Fruit fly (Drosophila melanogaster): ENCODE results near the gene drd.

drd gene

dm6 chrX:15084580-15085138 is 40.9 kb upstream of the drd start, which contains the start of gene Cox17 (continued):
- TF ChIP-seq jumu (GFP tag; optimal IDR thresholded peaks at IDR 0.05) (peak; percentile 49), onecut (GFP tag; IDR thresholded peaks at IDR 0.05) (peak; percentile 86), jigr1 (GFP tag; IDR thresholded peaks at IDR 0.05) (peak; percentile 68; the same call in 1 of the 3 replicates), CG7963 (GFP tag; IDR thresholded peaks at IDR 0.05; ENCODE audit: partially characterized antibody) (peak; percentile 47; the same call in 1 of the 3 replicates), twi (tag; optimal IDR thresholded peaks at IDR 0.05) (peak; percentile 75), Med (GFP tag) (peak; percentile 87), trem (tag; optimal IDR thresholded peaks at IDR 0.05) (peak; percentile 89), sens (GFP tag) (peak; percentile 95), CG9609 (GFP tag; optimal IDR thresholded peaks at IDR 0.05) (peak; percentile 57), Xbp1 (GFP tag; optimal IDR thresholded peaks at IDR 0.05) (peak; percentile 86), nmo (GFP tag; optimal IDR thresholded peaks at IDR 0.05) (peak; percentile 91), abd-A (tag; optimal IDR thresholded peaks at IDR 0.05) (peak; percentile 56), fd64A (GFP tag; optimal IDR thresholded peaks at IDR 0.05) (no peak), insv (GFP tag; optimal IDR thresholded peaks at IDR 0.05) (peak in 1 of 2 experiments; percentile 53), CG13894 (tag; optimal IDR thresholded peaks at IDR 0.05) (peak; percentile 82), nau (GFP tag; optimal IDR thresholded peaks at IDR 0.05) (peak; percentile 73), CG12299 (tag; optimal IDR thresholded peaks at IDR 0.05) (peak; percentile 48), ems (GFP tag; optimal IDR thresholded peaks at IDR 0.05) (peak; percentile 67), ac (GFP tag; optimal IDR thresholded peaks at IDR 0.05) (no peak), CG11398 (GFP tag; optimal IDR thresholded peaks at IDR 0.05) (no peak), CG32532 (GFP tag; IDR thresholded peaks at IDR 0.05) (peak; percentile 72), prd (optimal IDR thresholded peaks at IDR 0.05) (no peak), prd (GFP tag; IDR thresholded peaks at IDR 0.05) (peak; percentile 79), CG11093 (GFP tag; IDR thresholded peaks at IDR 0.05) (peak; percentile 68; the same call in 2 of the 3 replicates), Oli (tag; optimal IDR thresholded peaks at IDR 0.05) (peak; percentile 75), CG16863 (GFP tag; optimal IDR thresholded peaks at IDR 0.05) (peak; percentile 33), lab (GFP tag; optimal IDR thresholded peaks at IDR 0.05) (peak; percentile 82), Hr78 (GFP tag; optimal IDR thresholded peaks at IDR 0.05) (peak in 1 of 2 experiments; percentile 40), Abd-B (GFP tag; optimal IDR thresholded peaks at IDR 0.05) (peak; percentile 82), CG17186 (GFP tag; optimal IDR thresholded peaks at IDR 0.05) (peak; percentile 4), ewg (GFP tag; optimal IDR thresholded peaks at IDR 0.05) (peak; percentile 75), Ada2b (GFP tag; IDR thresholded peaks at IDR 0.05) (peak; percentile 48), Vsx1 (GFP tag; optimal IDR thresholded peaks at IDR 0.05) (peak; percentile 70), CG12391 (tag; optimal IDR thresholded peaks at IDR 0.05) (peak; percentile 88), NK7.1 (GFP tag; optimal IDR thresholded peaks at IDR 0.05) (no peak), nerfin-2 (GFP tag; IDR thresholded peaks at IDR 0.05; ENCODE audit: partially characterized antibody) (0 out of 2 replicates have a peak, but pooled peaks have one; percentile 45), Stat92E (GFP tag; optimal IDR thresholded peaks at IDR 0.05) (peak in 1 of 3 experiments; percentile 53), stwl (tag; optimal IDR thresholded peaks at IDR 0.05) (peak; percentile 49), CTCF (GFP tag; optimal IDR thresholded peaks at IDR 0.05) (peak; percentile 47), CG7745 (tag; optimal IDR thresholded peaks at IDR 0.05) (no peak), HLH54F (GFP tag; optimal IDR thresholded peaks at IDR 0.05) (peak; percentile 76), fu2 (GFP tag; optimal IDR thresholded peaks at IDR 0.05) (peak; percentile 39), CG11456 (GFP tag; IDR thresholded peaks at IDR 0.05) (peak; percentile 75; the same call in 2 of the 3 replicates), CG9437 (GFP tag; optimal IDR thresholded peaks at IDR 0.05) (peak; percentile 84), lola (GFP tag; optimal IDR thresholded peaks at IDR 0.05) (peak in 1 of 3 experiments; percentile 86), CG4707 (GFP tag; optimal IDR thresholded peaks at IDR 0.05) (peak; percentile 0), CG2129 (GFP tag; IDR thresholded peaks at IDR 0.05; ENCODE audit: partially characterized antibody) (no peak; the same call in 1 of the 2 replicates), Neu2 (GFP tag; optimal IDR thresholded peaks at IDR 0.05; ENCODE audit: borderline replicate concordance) (no peak), cas (GFP tag; IDR thresholded peaks at IDR 0.05) (no peak)
